Worm (Caenorhabditis elegans) whole organism, young adult: ENCODE data around the gene C05C8.1.

Experiments used
- B0035.1 ChIP-seq: sonication (generic microtip); optimal IDR thresholded peaks from 2 replicates; lab custom pipeline; 2016; ENCODE audit warnings: missing genetic modification characterization, mild to moderate bottlenecking, missing compliant biosample characterization, missing genotype, missing genetic modification reagents
- C06A6.2 ChIP-seq: fragments of 200-800 bp; sonication (Bioruptor generic); conservative IDR thresholded peaks from 2 replicates; pipeline ENCODE4 v1.3.6; 2022; ENCODE audit warnings: missing genetic modification characterization, missing compliant biosample characterization
- F22D6.2 ChIP-seq: sonication (generic microtip); optimal IDR thresholded peaks from 2 replicates; lab custom pipeline; 2016; ENCODE audit warnings: mild to moderate bottlenecking, missing genetic modification characterization, missing compliant biosample characterization
- F23B12.7 ChIP-seq: sonication (generic microtip); optimal IDR thresholded peaks from 2 replicates; lab custom pipeline; 2017; ENCODE audit warnings: missing genetic modification characterization, mild to moderate bottlenecking, missing compliant biosample characterization, antibody characterized with exemption, moderate library complexity; ENCODE audit not compliant: insufficient read depth
- F37B4.10 ChIP-seq: fragments of 200-800 bp; sonication (Bioruptor generic); IDR thresholded peaks from 2 replicates; pipeline ENCODE4 v1.3.6; 2022; ENCODE audit warnings: missing genetic modification characterization, missing compliant biosample characterization
- F49E8.2 ChIP-seq: sonication (generic microtip); optimal IDR thresholded peaks from 3 replicates; lab custom pipeline; 2017; ENCODE audit warnings: missing genetic modification characterization, mild to moderate bottlenecking, missing compliant biosample characterization, antibody characterized with exemption, moderate library complexity; ENCODE audit not compliant: insufficient read depth
- T07F8.4 ChIP-seq: sonication (generic microtip); optimal IDR thresholded peaks from 2 replicates; lab custom pipeline; 2016; ENCODE audit warnings: mild to moderate bottlenecking, missing genetic modification characterization, moderate library complexity, missing compliant biosample characterization
- Y53F4B.3 ChIP-seq: fragments of 200-800 bp; sonication (Bioruptor generic); IDR thresholded peaks from 2 replicates; pipeline ENCODE4 v1.3.6; 2022; ENCODE audit warnings: missing genetic modification reagents, missing genetic modification characterization, missing compliant biosample characterization
- Y56A3A.18 ChIP-seq: fragments of 200-800 bp; sonication (Bioruptor generic); IDR thresholded peaks from 2 replicates; pipeline ENCODE4 v1.3.6; 2022; ENCODE audit warnings: missing genetic modification reagents, missing genetic modification characterization, missing compliant biosample characterization
- Y67H2A.10 ChIP-seq: fragments of 200-800 bp; sonication (Bioruptor generic); conservative IDR thresholded peaks from 2 replicates; pipeline ENCODE4 v1.3.6; 2022; ENCODE audit warnings: missing genetic modification reagents, missing genetic modification characterization, missing compliant biosample characterization
- Y95B8A.8 ChIP-seq: fragments of 200-800 bp; sonication (Bioruptor generic); IDR thresholded peaks from 2 replicates; pipeline ENCODE4 v1.3.6; 2022; ENCODE audit warnings: missing genetic modification reagents, missing genetic modification characterization, missing compliant biosample characterization
- akir-1 ChIP-seq: fragments of 200-800 bp; sonication (Bioruptor generic); optimal IDR thresholded peaks from 2 replicates; lab custom pipeline; 2018; ENCODE audit warnings: mild to moderate bottlenecking, missing genetic modification characterization, moderate library complexity, missing compliant biosample characterization
- aptf-3 ChIP-seq: fragments of 200-800 bp; sonication (Bioruptor generic); IDR thresholded peaks from 2 replicates; pipeline ENCODE4 v1.3.6; 2022; ENCODE audit warnings: missing genetic modification characterization, missing compliant biosample characterization
- attf-5 ChIP-seq: fragments of 200-800 bp; sonication (Bioruptor generic); optimal IDR thresholded peaks from 2 replicates; lab custom pipeline; 2018; ENCODE audit warnings: mild to moderate bottlenecking, missing genetic modification characterization, missing compliant biosample characterization
- ccch-3 ChIP-seq: fragments of 200-800 bp; sonication (Bioruptor generic); optimal IDR thresholded peaks from 2 replicates; lab custom pipeline; 2018; ENCODE audit warnings: mild to moderate bottlenecking, missing genetic modification characterization, missing compliant biosample characterization
- cebp-2 ChIP-seq: fragments of 200-800 bp; sonication (Bioruptor generic); IDR thresholded peaks from 2 replicates; pipeline ENCODE4 v1.3.6; 2022; ENCODE audit warnings: missing genetic modification characterization, missing compliant biosample characterization
- ceh-58 ChIP-seq: fragments of 200-800 bp; sonication (Bioruptor generic); IDR thresholded peaks from 2 replicates; pipeline ENCODE4 v1.3.6; 2022; ENCODE audit warnings: missing genetic modification characterization, missing compliant biosample characterization
- ceh-79 ChIP-seq: sonication (generic microtip); optimal IDR thresholded peaks from 2 replicates; lab custom pipeline; 2017; ENCODE audit warnings: mild to moderate bottlenecking, missing genetic modification characterization, missing compliant biosample characterization
- chd-7 ChIP-seq: sonication (generic microtip); optimal IDR thresholded peaks from 2 replicates; lab custom pipeline; 2016; ENCODE audit warnings: mild to moderate bottlenecking, missing genetic modification characterization, moderate library complexity, missing compliant biosample characterization
- die-1 ChIP-seq: sonication (generic microtip); optimal IDR thresholded peaks from 2 replicates; lab custom pipeline; 2016; ENCODE audit warnings: missing genotype, mild to moderate bottlenecking, missing genetic modification characterization, missing compliant biosample characterization
- dox-1 ChIP-seq: fragments of 200-800 bp; sonication (Bioruptor generic); IDR thresholded peaks from 2 replicates; pipeline ENCODE4 v1.3.6; 2022; ENCODE audit warnings: missing genetic modification reagents, missing genetic modification characterization, missing compliant biosample characterization
- dpff-1 ChIP-seq: sonication (generic microtip); optimal IDR thresholded peaks from 2 replicates; lab custom pipeline; 2017; ENCODE audit warnings: mild to moderate bottlenecking, missing genetic modification characterization, missing compliant biosample characterization
- egrh-3 ChIP-seq: fragments of 200-800 bp; sonication (Bioruptor generic); IDR thresholded peaks from 2 replicates; pipeline ENCODE4 v1.3.6; 2022; ENCODE audit warnings: missing genetic modification reagents, missing genetic modification characterization, missing compliant biosample characterization
- fkh-3 ChIP-seq: sonication (generic microtip); optimal IDR thresholded peaks from 2 replicates; lab custom pipeline; 2016; ENCODE audit warnings: mild to moderate bottlenecking, missing genetic modification characterization, missing compliant biosample characterization
- hlh-26 ChIP-seq: fragments of 200-800 bp; sonication (Bioruptor generic); conservative IDR thresholded peaks from 2 replicates; pipeline ENCODE4 v1.3.6; 2022; ENCODE audit warnings: missing genetic modification reagents, missing genetic modification characterization, missing compliant biosample characterization
- hmg-20 ChIP-seq: fragments of 200-800 bp; sonication (Bioruptor generic); IDR thresholded peaks from 2 replicates; pipeline ENCODE4 v1.3.6; 2022; ENCODE audit warnings: missing genetic modification reagents, missing genetic modification characterization, missing compliant biosample characterization
- let-526 ChIP-seq: fragments of 200-800 bp; sonication (Bioruptor generic); IDR thresholded peaks from 2 replicates; pipeline ENCODE4 v1.3.6; 2022; ENCODE audit warnings: missing genetic modification reagents, missing genetic modification characterization, missing compliant biosample characterization
- lir-1 ChIP-seq: fragments of 200-800 bp; sonication (Bioruptor generic); conservative IDR thresholded peaks from 2 replicates; pipeline ENCODE4 v1.3.6; 2022; ENCODE audit warnings: missing genetic modification reagents, missing genetic modification characterization, missing compliant biosample characterization
- lsl-1 ChIP-seq: fragments of 200-800 bp; sonication (Bioruptor generic); optimal IDR thresholded peaks from 2 replicates; lab custom pipeline; 2018; ENCODE audit warnings: mild to moderate bottlenecking, missing genetic modification characterization, moderate library complexity, missing compliant biosample characterization
- madf-8 ChIP-seq: fragments of 200-800 bp; sonication (Bioruptor generic); conservative IDR thresholded peaks from 2 replicates; pipeline ENCODE4 v1.3.6; 2022; ENCODE audit warnings: missing genetic modification reagents, missing genetic modification characterization, missing compliant biosample characterization
- mcd-1 ChIP-seq: fragments of 200-800 bp; sonication (Bioruptor generic); IDR thresholded peaks from 2 replicates; pipeline ENCODE4 v1.3.6; 2022; ENCODE audit warnings: missing genetic modification reagents, missing genetic modification characterization, missing compliant biosample characterization
- mes-4 ChIP-seq: sonication (generic microtip); optimal IDR thresholded peaks from 2 replicates; lab custom pipeline; 2016; ENCODE audit warnings: missing genotype, missing genetic modification characterization, missing compliant biosample characterization
- nfya-2 ChIP-seq: fragments of 200-800 bp; sonication (Bioruptor generic); IDR thresholded peaks from 2 replicates; pipeline ENCODE4 v1.3.6; 2022; ENCODE audit warnings: missing genetic modification reagents, missing genetic modification characterization, missing compliant biosample characterization
- nhr-120 ChIP-seq: fragments of 200-800 bp; sonication (Bioruptor generic); IDR thresholded peaks from 2 replicates; pipeline ENCODE4 v1.3.6; 2022; ENCODE audit warnings: missing genetic modification characterization, missing compliant biosample characterization
- nhr-27 ChIP-seq: fragments of 200-800 bp; sonication (Bioruptor generic); optimal IDR thresholded peaks from 2 replicates; lab custom pipeline; 2018; ENCODE audit warnings: mild to moderate bottlenecking, missing genetic modification characterization, moderate library complexity, missing compliant biosample characterization
- rcor-1 ChIP-seq: fragments of 200-800 bp; sonication (Bioruptor generic); IDR thresholded peaks from 2 replicates; pipeline ENCODE4 v1.3.6; 2022; ENCODE audit warnings: missing genetic modification reagents, missing genetic modification characterization, missing compliant biosample characterization
- repo-1 ChIP-seq: sonication (generic microtip); optimal IDR thresholded peaks from 2 replicates; lab custom pipeline; 2017; ENCODE audit warnings: mild to moderate bottlenecking, missing genetic modification characterization, missing compliant biosample characterization
- rpc-1 ChIP-seq, 2 experiments: fragments of 150-350 bp in 1 of 2; sonication (generic microtip) in 1 of 2; optimal IDR thresholded peaks; 2 replicates each; lab custom pipeline; 2014 to 2018; ENCODE audit warnings: missing biosample characterization in 1 of 2, missing genetic modification characterization in 1 of 2, missing genetic modification reagents in 1 of 2, missing genotype in 1 of 2
- sea-2 ChIP-seq: fragments of 200-800 bp; sonication (Bioruptor generic); IDR thresholded peaks from 2 replicates; pipeline ENCODE4 v1.3.6; 2022; ENCODE audit warnings: missing genetic modification characterization, missing compliant biosample characterization
- snpc-4 ChIP-seq, 5 experiments: fragments of 150-350 bp in 1 of 5; sonication (generic microtip) in 4 of 5; optimal IDR thresholded peaks; 2 replicates each; lab custom pipeline; 2014 to 2018; ENCODE audit warnings: missing genetic modification characterization in 5 of 5, missing biosample characterization in 3 of 5, antibody characterized with exemption in 2 of 5, mild to moderate bottlenecking in 2 of 5, missing compliant biosample characterization in 2 of 5, missing genotype in 2 of 5, moderate library complexity in 2 of 5, missing genetic modification reagents in 1 of 5
- tbx-9 ChIP-seq: sonication (generic microtip); optimal IDR thresholded peaks from 2 replicates; lab custom pipeline; 2016; ENCODE audit warnings: borderline replicate concordance, missing genetic modification characterization, inconsistent platforms, missing compliant biosample characterization
- xnd-1 ChIP-seq: sonication (generic microtip); optimal IDR thresholded peaks from 2 replicates; lab custom pipeline; 2016; ENCODE audit warnings: missing genotype, missing genetic modification reagents, missing genetic modification characterization, missing compliant biosample characterization
- zfh-2 ChIP-seq: fragments of 200-800 bp; sonication (Bioruptor generic); conservative IDR thresholded peaks from 2 replicates; pipeline ENCODE4 v1.3.6; 2022; ENCODE audit warnings: missing genetic modification reagents, missing genetic modification characterization, missing compliant biosample characterization
- ztf-18 ChIP-seq: sonication (generic microtip); optimal IDR thresholded peaks from 2 replicates; lab custom pipeline; 2016; ENCODE audit warnings: missing genotype, mild to moderate bottlenecking, missing genetic modification characterization, missing compliant biosample characterization
- ztf-22 ChIP-seq: fragments of 200-800 bp; sonication (Bioruptor generic); optimal IDR thresholded peaks from 2 replicates; lab custom pipeline; 2018; ENCODE audit warnings: mild to moderate bottlenecking, missing genetic modification characterization, moderate library complexity, missing compliant biosample characterization
- ztf-25 ChIP-seq: fragments of 200-800 bp; sonication (Bioruptor generic); IDR thresholded peaks from 2 replicates; pipeline ENCODE4 v1.3.6; 2022; ENCODE audit warnings: missing genetic modification reagents, missing genetic modification characterization, missing compliant biosample characterization

C05C8.1 gene

DNA sequence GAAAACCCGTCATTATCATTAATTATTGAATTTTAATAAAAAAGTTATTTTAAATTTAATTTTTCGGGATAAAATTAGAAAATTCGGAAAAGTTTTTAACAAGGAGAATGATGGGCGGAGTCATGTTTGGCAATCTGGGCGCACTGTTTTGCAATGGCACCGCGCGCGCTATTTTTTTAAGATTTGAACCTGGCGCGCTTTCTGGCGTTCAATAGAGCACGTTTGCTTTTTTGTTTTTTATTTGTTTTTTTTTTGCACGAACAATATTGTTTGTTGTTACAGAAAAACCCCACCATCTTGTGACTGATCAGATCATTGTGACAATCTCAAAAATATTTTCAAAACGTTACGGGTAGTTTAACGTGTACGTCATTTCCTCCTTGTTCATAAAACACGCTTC, 2.4 kb upstream of the C05C8.1 start, which contains the start of gene hyls-1 (continued):
- TF ChIP-seq nhr-120 (no peak), dpff-1 (tag; lab: Kevin White, UChicago) (no peak), zfh-2 (no peak), sea-2 (no peak), chd-7 (tag; lab: Kevin White, UChicago) (no peak), cebp-2 (GFP tag; lab: Robert Waterston, UW) (no peak), madf-8 (peak; percentile 64), F37B4.10 (GFP tag; lab: Robert Waterston, UW) (no peak), lir-1 (GFP tag; lab: Robert Waterston, UW) (no peak; the same call in 1 of the 2 replicates), repo-1 (tag; lab: Kevin White, UChicago) (no peak), aptf-3 (GFP tag; lab: Robert Waterston, UW) (no peak), xnd-1 (tag; lab: Kevin White, UChicago) (peak; percentile 56), mcd-1 (peak; percentile 97), snpc-4 (GFP tag; optimal IDR thresholded peaks at IDR 0.05; lab: Kevin White, UChicago) (no peak), snpc-4 (tag; optimal IDR thresholded peaks at IDR 0.05; lab: Kevin White, UChicago) (peak in 3 of 4 experiments; percentile 45 to 60 (median 45)), ceh-79 (tag; lab: Kevin White, UChicago) (no peak), fkh-3 (tag; lab: Kevin White, UChicago) (no peak), egrh-3 (no peak), F22D6.2 (tag; lab: Kevin White, UChicago) (no peak), rcor-1 (GFP tag; lab: Robert Waterston, UW) (peak; percentile 71), Y95B8A.8 (GFP tag; lab: Robert Waterston, UW) (no peak), ccch-3 (no peak), dox-1 (peak; percentile 76), B0035.1 (tag; lab: Kevin White, UChicago) (no peak), rpc-1 (optimal IDR thresholded peaks at IDR 0.05; lab: Kevin White, UChicago) (peak; percentile 31), rpc-1 (tag; optimal IDR thresholded peaks at IDR 0.05; lab: Kevin White, UChicago) (no peak), mes-4 (tag; lab: Kevin White, UChicago) (no peak), ztf-25 (GFP tag; lab: Robert Waterston, UW) (no peak), hmg-20 (GFP tag; lab: Robert Waterston, UW) (peak; percentile 25; the same call in 1 of the 2 replicates), T07F8.4 (no peak), C06A6.2 (peak; percentile 81)
- TF ChIP-seq, all 124 proteins: peak for 50

DNA sequence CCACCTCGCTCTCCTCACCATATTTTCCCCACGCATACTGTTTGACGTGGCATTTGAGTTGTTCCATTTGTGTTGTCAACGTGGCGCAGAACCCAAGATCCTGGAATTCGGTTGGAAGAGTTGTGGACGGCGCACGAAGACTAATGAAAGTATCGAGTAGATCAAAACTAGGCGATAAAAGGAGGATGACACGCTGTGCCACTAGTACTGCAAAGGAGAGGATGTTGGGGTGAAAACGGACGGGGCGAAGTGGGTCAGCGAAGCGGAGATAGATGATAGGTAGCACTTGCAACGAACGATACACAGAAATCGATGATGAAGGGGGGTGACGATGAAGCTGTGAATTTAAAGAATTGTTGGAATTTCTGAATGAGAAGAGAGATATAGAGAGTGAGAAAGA, 7.4 kb downstream of the C05C8.1 start, which contains the start of gene C05C8.7:
Gene C05C8.7, minus strand, starts transcription at position 100 of the 400 bp plus-strand sequence.
- TF ChIP-seq tbx-9 (tag; lab: Kevin White, UChicago) (no peak), F49E8.2 (no peak), fkh-3 (tag; lab: Kevin White, UChicago) (no peak)

- TF ChIP-seq nhr-27 (no peak), let-526 (GFP tag; lab: Robert Waterston, UW) (no peak), ztf-22 (no peak), attf-5 (no peak), lsl-1 (GFP tag; lab: Kevin White, UChicago) (no peak), Y56A3A.18 (GFP tag; lab: Robert Waterston, UW) (no peak), C06A6.2 (no peak), ztf-18 (tag; lab: Kevin White, UChicago) (no peak), akir-1 (no peak), Y67H2A.10 (GFP tag; lab: Robert Waterston, UW) (no peak), Y53F4B.3 (GFP tag; lab: Robert Waterston, UW) (no peak), hlh-26 (no peak), nfya-2 (GFP tag; lab: Robert Waterston, UW) (no peak), die-1 (tag; lab: Kevin White, UChicago) (no peak), F23B12.7 (no peak), ceh-58 (no peak)
- TF ChIP-seq, all 124 proteins: peak for 0
These were observed 8.8 kb downstream of the C05C8.1 start for ce11 chrV:7248227-7248953.
